Fruit fly (Drosophila melanogaster) whole organism: ENCODE results near the gene CG32982.

ENCODE experiments used
- pan ChIP-seq: fragments of >200 bp; optimal IDR thresholded peaks from 2 replicates; lab custom pipeline; 2017
- psq ChIP-seq: fragments of >200 bp; optimal IDR thresholded peaks from 2 replicates; lab custom pipeline; 2017

dm6 chr2L:9125418-9125928 is at the start of gene CG32982:
- no peak for TF ChIP-seq psq (lab: Kevin White, UChicago)
- TF ChIP-seq pan (lab: Kevin White, UChicago), result no peak
